Worm (Caenorhabditis elegans) whole organism, dauer: Measurements from ENCODE around the gene lron-14.
"Not testable (repeated sequence)": the region's sequence is repeated elsewhere in the genome, so short reads cannot be mapped to it uniquely, and the experiment has no call there.

ENCODE experiments used
- unc-62 ChIP-seq: sonication (generic microtip); optimal IDR thresholded peaks from 2 replicates; lab custom pipeline; 2017; ENCODE audit warnings: missing biosample characterization, missing genetic modification reagents, missing genetic modification characterization

The lron-14 gene

DNA sequence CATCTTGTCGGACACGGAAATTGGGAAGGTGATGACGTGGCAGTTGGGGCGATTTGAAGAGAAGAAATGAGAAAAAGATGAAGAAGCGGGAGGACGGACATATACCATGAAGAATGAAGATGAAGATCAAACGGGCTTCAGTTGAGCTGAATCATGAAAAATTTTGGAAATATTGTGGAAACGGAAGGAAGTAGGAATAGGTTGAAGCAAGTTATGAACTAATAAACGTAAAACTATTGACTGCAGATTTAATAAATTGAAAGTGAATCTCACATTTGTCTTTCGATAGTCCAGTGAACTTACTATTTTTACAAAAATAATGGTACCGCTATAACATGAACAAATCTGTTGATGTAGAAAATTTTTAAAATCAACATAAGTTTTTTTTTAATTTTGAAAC is at the start of gene lron-14:
lron-14 (minus strand) TSS at position 101 of the 400 bp plus-strand sequence.
- no peak for TF ChIP-seq unc-62

DNA sequence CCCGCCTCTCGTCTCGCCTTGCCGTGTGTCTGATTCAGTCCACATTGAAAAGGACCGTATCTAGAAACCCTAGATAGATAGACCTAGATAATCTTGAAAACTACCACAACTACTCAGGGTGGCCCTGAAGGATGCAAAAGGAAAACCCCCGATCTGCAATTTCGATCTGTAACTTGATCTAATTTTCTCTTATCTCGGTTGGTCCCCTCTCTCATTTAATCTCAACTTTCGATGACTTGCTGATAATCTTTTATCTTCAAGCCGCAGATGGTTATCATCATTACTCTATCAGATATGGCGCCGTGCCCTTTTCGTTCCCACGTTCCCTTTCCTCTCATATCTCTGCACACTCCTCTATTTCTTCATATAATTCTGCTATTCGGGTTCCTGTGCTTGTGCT is 49.1 kb upstream of the lron-14 start:
- TF ChIP-seq unc-62 = no peak

- no peak for TF ChIP-seq unc-62
Measured at ce11 chrIV:9614695-9615094, 48.3 kb upstream of the lron-14 start, which contains the start of gene elt-1. TSS of gene elt-1 (plus strand) at chrIV:9614995.

- no peak for TF ChIP-seq unc-62
Measured at ce11 chrIV:9614060-9614459, 47.7 kb upstream of the lron-14 start.

DNA sequence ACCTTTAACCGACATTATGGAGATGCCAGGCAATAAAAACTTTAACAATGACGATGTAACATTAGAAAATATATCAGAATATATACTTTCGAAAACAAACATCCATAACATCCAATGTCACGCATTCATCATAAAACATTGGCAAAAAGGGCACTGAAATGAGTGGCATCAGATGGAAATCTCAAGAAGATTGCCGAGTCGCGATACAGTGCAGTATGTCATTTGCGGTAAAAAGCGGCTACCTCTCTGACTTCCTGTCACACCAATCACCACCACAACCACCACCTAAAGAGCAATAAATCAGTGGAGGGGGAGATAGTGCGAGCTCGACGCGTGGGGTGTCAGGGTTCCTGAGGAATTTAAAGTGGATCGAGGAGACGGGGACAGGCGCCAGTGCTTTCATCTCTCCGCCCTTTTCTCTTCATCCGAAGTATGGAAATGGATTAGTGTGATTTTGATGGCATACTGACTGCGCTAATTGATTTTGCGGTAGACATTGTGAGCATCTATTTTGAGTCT is 46.7 kb upstream of the lron-14 start:
- no peak for TF ChIP-seq unc-62

- TF ChIP-seq unc-62 = no peak
Measured at ce11 chrIV:9610923-9611322, 44.5 kb upstream of the lron-14 start.

DNA sequence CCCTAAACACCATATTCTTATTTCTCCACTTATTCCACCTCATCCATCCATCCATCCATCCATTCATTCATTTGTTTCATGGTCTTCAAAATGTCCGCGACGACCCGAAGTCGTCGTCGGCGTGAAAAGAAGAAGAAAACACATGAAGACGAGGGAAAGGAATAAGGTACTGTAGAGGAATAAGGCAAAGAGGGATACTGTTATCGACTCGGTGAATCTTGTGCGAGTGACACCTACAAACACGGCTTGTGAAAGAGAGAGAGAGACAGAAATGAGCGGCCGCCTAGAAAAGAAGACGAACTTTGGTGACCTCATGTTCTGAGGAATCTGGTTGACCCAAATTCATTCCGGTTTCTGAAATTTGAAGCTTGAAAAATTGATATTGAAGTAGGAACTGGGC is 42.7 kb upstream of the lron-14 start:
- TF ChIP-seq unc-62 = no peak

DNA sequence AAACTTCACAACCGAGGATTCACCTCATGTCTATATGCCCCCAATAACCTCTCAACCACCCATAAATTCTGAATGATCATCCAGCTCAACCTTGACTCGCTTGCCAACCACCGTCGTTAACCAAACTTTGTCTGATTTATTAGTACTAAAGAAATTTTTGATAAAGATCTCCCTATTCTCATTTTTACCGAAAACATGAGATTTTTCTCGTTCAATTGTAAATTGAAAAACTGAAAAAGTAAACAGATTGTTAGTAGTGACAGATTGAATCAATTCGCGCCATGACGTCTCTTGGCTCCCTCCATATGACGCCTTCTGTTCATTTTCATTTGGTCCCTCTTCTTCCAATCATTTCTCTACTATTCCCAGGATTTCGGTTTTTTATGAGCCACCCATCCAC is 41.5 kb upstream of the lron-14 start:
- TF ChIP-seq unc-62 = no peak

DNA sequence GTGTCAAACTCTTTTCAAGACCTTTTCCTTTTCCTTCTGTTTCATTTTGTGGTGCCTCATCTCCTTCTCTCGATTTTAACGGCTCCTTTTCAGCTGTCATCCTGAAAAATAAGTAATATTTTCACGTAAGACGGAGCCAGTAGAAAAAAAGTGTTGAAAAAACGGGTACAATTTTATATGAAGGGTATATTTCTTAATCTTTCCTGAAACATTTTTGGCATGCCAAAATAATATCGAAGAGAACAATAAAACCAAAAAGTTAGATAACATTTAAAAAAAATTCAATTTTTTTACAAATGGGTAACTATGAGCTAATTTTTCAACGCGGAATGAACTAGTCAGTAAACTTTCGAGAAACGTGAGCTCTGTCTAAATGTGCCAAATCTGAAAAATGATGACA is 35.2 kb upstream of the lron-14 start, which contains the start of gene aat-1:
aat-1 (minus strand) TSS at position 101 of the 400 bp plus-strand sequence.
- no peak for TF ChIP-seq unc-62

- not testable (repeated sequence) for TF ChIP-seq unc-62
Measured at ce11 chrIV:9595779-9596406, 29.5 kb upstream of the lron-14 start, which contains the start of the genes F27C8.3 and F27C8.2. TSS of gene F27C8.3 (minus strand) at chrIV:9595879. TSS of gene F27C8.2 (plus strand) at chrIV:9596356.

DNA sequence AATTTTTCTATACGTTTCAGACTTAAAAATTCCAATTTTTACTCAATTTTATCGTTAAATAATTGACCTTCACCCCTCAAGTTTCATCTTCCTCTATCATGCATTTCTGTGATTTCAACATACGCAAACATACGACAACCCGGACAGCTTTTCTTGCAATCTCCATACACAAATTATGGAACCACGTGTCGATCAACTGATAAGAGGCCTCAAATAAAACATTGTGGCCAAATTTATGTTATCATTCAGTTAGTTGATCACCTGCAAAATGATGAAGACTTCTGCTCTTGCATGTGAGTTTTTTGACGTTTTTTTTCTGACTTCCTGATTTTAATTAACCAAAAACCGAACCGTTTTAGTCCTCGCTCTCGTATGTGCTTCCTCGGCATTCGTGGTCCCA is 27.1 kb upstream of the lron-14 start, which contains the start of gene spp-18:
spp-18 (plus strand) TSS at position 257 of the 400 bp plus-strand sequence.
- TF ChIP-seq unc-62 = no peak

DNA sequence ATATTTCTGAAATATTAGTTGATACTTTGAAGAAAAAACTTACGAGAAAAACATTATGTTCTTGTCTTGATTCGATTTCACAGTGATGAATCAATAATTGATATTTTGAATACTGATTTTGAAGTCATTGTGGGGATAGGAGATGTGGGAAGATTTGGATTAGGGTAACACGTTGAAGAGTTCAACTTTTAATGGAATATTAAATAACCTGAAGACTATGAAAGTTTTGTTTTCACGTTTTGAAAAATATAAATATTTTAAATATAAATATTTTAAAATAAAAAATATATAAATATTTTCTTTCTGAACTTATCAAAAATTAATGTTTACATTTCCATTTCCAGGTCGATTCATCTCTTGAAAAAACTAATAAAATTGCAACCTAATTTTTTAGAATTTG is 26.0 kb upstream of the lron-14 start, which contains the start of gene pei-1:
pei-1 (minus strand) TSS at position 101 of the 400 bp plus-strand sequence.
- TF ChIP-seq unc-62 = no peak

ce11 chrIV:9588784-9589457 is 22.5 kb upstream of the lron-14 start, which contains the start of gene trcs-1:
TSS of gene trcs-1 (minus strand) at chrIV:9588834.
- no peak for TF ChIP-seq unc-62

DNA sequence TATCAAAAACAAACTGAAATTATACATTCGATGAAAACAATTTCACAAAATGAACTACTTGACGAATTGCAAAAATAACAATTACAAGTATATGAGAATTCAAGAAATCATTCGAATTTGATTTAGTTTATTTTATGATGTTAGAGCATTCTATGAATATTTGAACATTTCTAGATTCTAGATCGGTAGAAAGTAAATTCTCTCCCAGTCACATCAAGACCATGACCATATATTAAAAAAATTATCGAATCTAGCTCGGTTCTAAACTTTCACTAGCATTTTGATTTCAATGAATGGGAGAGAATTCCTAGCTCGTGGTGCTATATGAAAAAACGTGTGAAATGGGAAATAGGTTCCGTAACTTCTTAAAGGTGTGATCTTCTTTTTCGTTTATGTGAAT is 17.9 kb upstream of the lron-14 start:
- TF ChIP-seq unc-62 = no peak

DNA sequence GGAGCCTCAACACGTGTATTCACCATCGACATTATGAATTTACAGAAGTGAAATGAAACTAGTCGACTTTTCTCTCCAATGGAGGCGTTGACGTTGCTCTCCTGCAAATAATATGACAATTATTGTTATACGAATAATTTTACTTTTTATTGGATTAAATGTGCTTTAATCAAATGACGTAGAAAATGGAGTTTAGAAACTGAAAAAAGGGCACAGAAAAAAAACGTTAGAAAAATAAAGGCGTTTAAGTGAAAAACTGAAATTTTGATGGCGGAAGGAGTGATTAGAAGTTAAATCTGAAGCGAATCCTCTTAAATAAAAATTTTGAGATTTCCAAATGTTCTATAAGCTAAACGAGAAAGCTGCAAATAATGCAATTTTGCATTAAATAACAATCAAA is 13.6 kb upstream of the lron-14 start, which contains the start of gene npr-2:
npr-2 (minus strand) TSS at position 101 of the 400 bp plus-strand sequence.
- TF ChIP-seq unc-62 = no peak

DNA sequence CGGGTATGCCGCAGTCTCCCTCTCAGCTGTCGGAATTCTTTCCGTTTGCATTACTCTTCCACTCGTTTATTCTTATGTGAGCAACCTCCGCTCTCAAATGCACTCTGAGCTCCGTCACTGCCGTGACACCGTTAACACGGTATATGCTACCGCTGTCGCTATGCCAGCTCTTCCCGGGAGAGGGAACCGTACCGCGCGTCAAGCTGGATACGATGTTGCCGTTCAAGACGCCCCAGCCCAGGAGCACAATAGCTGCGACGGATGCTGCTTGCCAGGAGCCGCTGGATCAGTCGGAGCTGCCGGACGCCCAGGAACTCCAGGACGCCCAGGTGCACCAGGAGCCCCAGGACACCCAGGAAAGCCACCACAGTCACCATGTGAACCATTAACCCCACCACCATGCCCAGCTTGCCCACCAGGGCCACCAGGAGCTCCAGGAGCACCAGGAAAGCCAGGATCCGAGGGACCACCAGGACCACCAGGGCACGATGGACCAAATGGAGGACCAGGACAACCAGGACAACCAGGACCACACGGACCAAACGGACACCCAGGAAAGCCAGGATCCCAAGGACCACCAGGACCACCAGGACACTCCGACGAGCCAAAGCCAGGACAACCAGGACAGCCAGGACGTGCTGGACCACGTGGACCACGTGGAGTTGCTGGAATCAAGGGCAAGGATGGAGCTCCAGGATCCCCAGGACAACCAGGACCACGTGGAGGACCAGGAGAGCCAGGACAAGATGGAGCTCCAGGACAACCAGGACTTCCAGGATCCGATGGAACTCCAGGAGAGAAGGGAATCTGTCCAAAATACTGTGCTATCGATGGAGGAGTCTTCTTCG is 2.7 kb downstream of the lron-14 start:
- no peak for TF ChIP-seq unc-62

DNA sequence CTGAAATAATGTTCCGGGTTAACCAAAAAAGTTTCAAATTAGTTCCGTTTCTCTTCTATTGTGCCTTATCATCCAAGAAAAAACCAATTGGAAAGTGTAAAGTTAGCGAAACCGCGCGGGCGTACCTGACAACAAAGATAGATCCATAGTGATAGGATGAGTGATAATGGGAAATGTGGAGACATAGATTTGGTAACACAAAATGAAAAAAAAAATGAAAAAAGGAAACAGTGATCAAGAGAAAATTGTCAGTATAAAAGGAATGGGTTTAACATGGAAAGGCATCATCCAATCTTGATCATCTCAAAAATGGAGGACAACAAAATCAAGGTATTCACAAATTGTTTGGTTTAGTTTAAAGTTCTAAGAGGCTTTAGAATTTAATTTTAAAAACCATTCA is 3.3 kb downstream of the lron-14 start, which contains the start of gene col-122:
col-122 (plus strand) TSS at position 301 of the 400 bp plus-strand sequence.
- no peak for TF ChIP-seq unc-62
